Worm (Caenorhabditis elegans) whole organism, L2 larva: ENCODE results near the gene nhr-159.

Experiments used
- R02D3.7 ChIP-seq: fragments of 150-350 bp; optimal IDR thresholded peaks from 2 replicates; lab custom pipeline; 2014; ENCODE audit warnings: missing biosample characterization, missing genetic modification characterization
- alr-1 ChIP-seq: fragments of 150-350 bp; optimal IDR thresholded peaks from 2 replicates; lab custom pipeline; 2014; ENCODE audit warnings: missing biosample characterization, missing genetic modification characterization
- ama-1 ChIP-seq: fragments of 150-350 bp; optimal IDR thresholded peaks from 2 replicates; lab custom pipeline; 2018; ENCODE audit warnings: inconsistent platforms
- fos-1 ChIP-seq: fragments of 150-350 bp; optimal IDR thresholded peaks from 2 replicates; lab custom pipeline; 2014; ENCODE audit warnings: missing biosample characterization, missing genetic modification characterization
- lin-13 ChIP-seq: fragments of 150-350 bp; optimal IDR thresholded peaks from 2 replicates; lab custom pipeline; 2014; ENCODE audit warnings: missing biosample characterization, missing genetic modification reagents, missing genetic modification characterization
- mab-5 ChIP-seq: fragments of 150-350 bp; optimal IDR thresholded peaks from 2 replicates; lab custom pipeline; 2014; ENCODE audit warnings: missing biosample characterization, missing genetic modification characterization
- nhr-25 ChIP-seq: fragments of 150-350 bp; sonication (generic microtip); optimal IDR thresholded peaks from 3 replicates; lab custom pipeline; 2014; ENCODE audit warnings: missing biosample characterization, missing genetic modification characterization
- unc-39 ChIP-seq: fragments of 150-350 bp; optimal IDR thresholded peaks from 2 replicates; lab custom pipeline; 2014; ENCODE audit warnings: missing biosample characterization, missing genetic modification characterization
- unc-62 ChIP-seq: fragments of 150-350 bp; optimal IDR thresholded peaks from 2 replicates; lab custom pipeline; 2014; ENCODE audit warnings: missing biosample characterization, missing genetic modification reagents, missing genetic modification characterization

DNA sequence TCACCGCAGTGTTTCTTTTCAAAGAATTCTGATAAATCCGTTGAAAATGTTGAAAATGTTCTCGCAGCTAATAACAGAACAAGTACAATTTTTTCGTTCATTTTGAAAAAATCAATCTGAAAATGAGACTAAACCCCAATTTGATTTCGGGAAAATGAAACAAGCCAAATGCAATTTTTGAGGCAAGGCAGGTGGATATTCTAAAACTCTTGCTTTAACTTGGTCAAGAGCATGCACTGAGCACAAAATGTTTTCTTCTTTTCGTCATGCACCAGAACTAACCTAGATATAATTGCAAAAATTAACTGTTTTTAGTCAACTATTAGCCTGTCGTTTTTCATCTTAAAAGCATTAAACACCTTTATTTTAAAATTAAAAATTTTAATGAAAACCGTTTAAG lies 22.0 kb upstream of the nhr-159 start, which contains the start of gene irld-22:
- TF ChIP-seq R02D3.7 (tag; lab: Kevin White, UChicago) (no peak), nhr-25 (tag; lab: Kevin White, UChicago) (no peak), unc-39 (tag; lab: Kevin White, UChicago) (no peak), unc-62 (GFP tag; lab: Kevin White, UChicago) (no peak), fos-1 (no peak), mab-5 (tag; lab: Kevin White, UChicago) (no peak), alr-1 (tag; lab: Kevin White, UChicago) (no peak), lin-13 (GFP tag; lab: Kevin White, UChicago) (no peak), ama-1 (lab: Kevin White, UChicago) (no peak)
